Worm (Caenorhabditis elegans) whole organism, L2 larva: ENCODE data around the gene Y55F3BR.1.

ENCODE experiments used
- C34F6.9 ChIP-seq: fragments of 150-350 bp; optimal IDR thresholded peaks from 2 replicates; lab custom pipeline; 2014; ENCODE audit warnings: missing biosample characterization, missing genetic modification characterization
- F13H6.1 ChIP-seq: sonication (generic microtip); optimal IDR thresholded peaks from 2 replicates; lab custom pipeline; 2016; ENCODE audit warnings: missing genetic modification characterization, missing compliant biosample characterization
- ZK546.5 ChIP-seq: sonication (generic microtip); optimal IDR thresholded peaks from 2 replicates; lab custom pipeline; 2017; ENCODE audit warnings: missing biosample characterization, missing genetic modification characterization
- alr-1 ChIP-seq: fragments of 150-350 bp; optimal IDR thresholded peaks from 2 replicates; lab custom pipeline; 2014; ENCODE audit warnings: missing biosample characterization, missing genetic modification characterization
- aly-2 ChIP-seq: fragments of 150-350 bp; optimal IDR thresholded peaks from 2 replicates; lab custom pipeline; 2014; ENCODE audit warnings: missing biosample characterization, missing genetic modification characterization
- ama-1 ChIP-seq: fragments of 150-350 bp; optimal IDR thresholded peaks from 2 replicates; lab custom pipeline; 2018; ENCODE audit warnings: inconsistent platforms
- blmp-1 ChIP-seq: sonication (generic microtip); optimal IDR thresholded peaks from 2 replicates; lab custom pipeline; 2017; ENCODE audit warnings: missing genetic modification characterization, mild to moderate bottlenecking, missing compliant biosample characterization, antibody characterized with exemption, moderate library complexity; ENCODE audit not compliant: insufficient read depth
- ceh-16 ChIP-seq: fragments of 150-350 bp; optimal IDR thresholded peaks from 2 replicates; lab custom pipeline; 2014; ENCODE audit warnings: missing biosample characterization, missing genetic modification characterization
- ceh-82 ChIP-seq: fragments of 150-350 bp; optimal IDR thresholded peaks from 2 replicates; lab custom pipeline; 2014; ENCODE audit warnings: missing biosample characterization, missing genetic modification characterization
- crh-2 ChIP-seq: sonication (generic microtip); optimal IDR thresholded peaks from 2 replicates; lab custom pipeline; 2017; ENCODE audit warnings: missing biosample characterization, missing genetic modification characterization
- dmd-4 ChIP-seq: sonication (generic microtip); optimal IDR thresholded peaks from 2 replicates; lab custom pipeline; 2017; ENCODE audit warnings: missing biosample characterization, missing genetic modification characterization
- elt-1 ChIP-seq: fragments of 150-350 bp; optimal IDR thresholded peaks from 2 replicates; lab custom pipeline; 2014; ENCODE audit warnings: missing biosample characterization, missing genetic modification characterization
- lin-13 ChIP-seq: fragments of 150-350 bp; optimal IDR thresholded peaks from 2 replicates; lab custom pipeline; 2014; ENCODE audit warnings: missing biosample characterization, missing genetic modification reagents, missing genetic modification characterization
- lin-39 ChIP-seq: fragments of 150-350 bp; optimal IDR thresholded peaks from 2 replicates; lab custom pipeline; 2014; ENCODE audit warnings: missing biosample characterization, missing genetic modification reagents, missing genetic modification characterization
- lsy-2 ChIP-seq, 2 experiments: fragments of 150-350 bp in 1 of 2; sonication (generic microtip) in 1 of 2; optimal IDR thresholded peaks; 2 replicates each; lab custom pipeline; 2014 to 2017; ENCODE audit warnings: missing biosample characterization in 2 of 2, missing genetic modification characterization in 2 of 2
- mab-5 ChIP-seq: fragments of 150-350 bp; optimal IDR thresholded peaks from 2 replicates; lab custom pipeline; 2014; ENCODE audit warnings: missing biosample characterization, missing genetic modification characterization
- mbf-1 ChIP-seq: sonication (generic microtip); optimal IDR thresholded peaks from 2 replicates; lab custom pipeline; 2017; ENCODE audit warnings: missing biosample characterization, missing genetic modification characterization
- mdl-1 ChIP-seq, 2 experiments: fragments of 150-350 bp in 1 of 2; sonication (generic microtip) in 1 of 2; optimal IDR thresholded peaks; 2 replicates each; lab custom pipeline; 2017; ENCODE audit warnings: missing biosample characterization in 2 of 2, missing genetic modification characterization in 2 of 2
- nhr-11 ChIP-seq: fragments of 150-350 bp; optimal IDR thresholded peaks from 2 replicates; lab custom pipeline; 2014; ENCODE audit warnings: missing biosample characterization, missing genetic modification characterization
- nhr-12 ChIP-seq: fragments of 150-350 bp; optimal IDR thresholded peaks from 2 replicates; lab custom pipeline; 2014; ENCODE audit warnings: missing biosample characterization, missing genetic modification characterization
- nhr-129 ChIP-seq: fragments of 150-350 bp; optimal IDR thresholded peaks from 2 replicates; lab custom pipeline; 2014; ENCODE audit warnings: missing biosample characterization, missing genetic modification characterization
- nhr-21 ChIP-seq: fragments of 150-350 bp; optimal IDR thresholded peaks from 2 replicates; lab custom pipeline; 2014; ENCODE audit warnings: missing biosample characterization, missing genetic modification characterization
- nhr-23 ChIP-seq: fragments of 150-350 bp; optimal IDR thresholded peaks from 2 replicates; lab custom pipeline; 2014; ENCODE audit warnings: missing biosample characterization, missing genetic modification reagents, missing genetic modification characterization
- nhr-237 ChIP-seq: fragments of 150-350 bp; optimal IDR thresholded peaks from 2 replicates; lab custom pipeline; 2014; ENCODE audit warnings: missing biosample characterization, missing genetic modification characterization
- nhr-25 ChIP-seq: fragments of 150-350 bp; sonication (generic microtip); optimal IDR thresholded peaks from 3 replicates; lab custom pipeline; 2014; ENCODE audit warnings: missing biosample characterization, missing genetic modification characterization
- nhr-6 ChIP-seq: fragments of 150-350 bp; optimal IDR thresholded peaks from 2 replicates; lab custom pipeline; 2014; ENCODE audit warnings: missing biosample characterization, missing genetic modification characterization
- peb-1 ChIP-seq: fragments of 150-350 bp; optimal IDR thresholded peaks from 2 replicates; lab custom pipeline; 2014; ENCODE audit warnings: missing biosample characterization, missing genetic modification characterization
- sem-4 ChIP-seq: fragments of 150-350 bp; optimal IDR thresholded peaks from 2 replicates; lab custom pipeline; 2014; ENCODE audit warnings: missing biosample characterization, missing genetic modification reagents, missing genetic modification characterization
- sma-3 ChIP-seq: sonication (generic microtip); optimal IDR thresholded peaks from 2 replicates; lab custom pipeline; 2016; ENCODE audit warnings: missing genetic modification reagents, missing genetic modification characterization, missing compliant biosample characterization
- sma-9 ChIP-seq, 2 experiments: fragments of 150-350 bp in 1 of 2; sonication (generic microtip) in 1 of 2; optimal IDR thresholded peaks; 2 replicates each; lab custom pipeline; 2014 to 2016; ENCODE audit warnings: missing genetic modification characterization in 2 of 2, mild to moderate bottlenecking in 1 of 2, missing biosample characterization in 1 of 2, missing compliant biosample characterization in 1 of 2, missing genetic modification reagents in 1 of 2, moderate library complexity in 1 of 2
- unc-39 ChIP-seq: fragments of 150-350 bp; optimal IDR thresholded peaks from 2 replicates; lab custom pipeline; 2014; ENCODE audit warnings: missing biosample characterization, missing genetic modification characterization
- unc-55 ChIP-seq: fragments of 150-350 bp; sonication (generic microtip); optimal IDR thresholded peaks from 3 replicates; lab custom pipeline; 2014; ENCODE audit warnings: missing biosample characterization, missing genetic modification reagents, missing genetic modification characterization
- unc-62 ChIP-seq: fragments of 150-350 bp; optimal IDR thresholded peaks from 2 replicates; lab custom pipeline; 2014; ENCODE audit warnings: missing biosample characterization, missing genetic modification reagents, missing genetic modification characterization
- zag-1 ChIP-seq: fragments of 150-350 bp; optimal IDR thresholded peaks from 2 replicates; lab custom pipeline; 2014; ENCODE audit warnings: missing biosample characterization, missing genetic modification characterization
- ztf-11 ChIP-seq: sonication (generic microtip); optimal IDR thresholded peaks from 2 replicates; lab custom pipeline; 2017; ENCODE audit warnings: missing biosample characterization, missing genetic modification characterization
- ztf-4 ChIP-seq: fragments of 150-350 bp; optimal IDR thresholded peaks from 2 replicates; lab custom pipeline; 2014; ENCODE audit warnings: missing biosample characterization, missing genetic modification characterization

Gene Y55F3BR.1

ce11 chrIV:866828-867270, 7.7 kb upstream of the Y55F3BR.1 start (continued):
- TF ChIP-seq sma-3 (GFP tag; lab: Kevin White, UChicago) (peak; percentile 89), nhr-23 (tag; lab: Kevin White, UChicago) (no peak), ztf-11 (tag; lab: Kevin White, UChicago) (no peak), sma-9 (GFP tag; optimal IDR thresholded peaks at IDR 0.05; lab: Kevin White, UChicago) (peak; percentile 64), sma-9 (tag; optimal IDR thresholded peaks at IDR 0.05; lab: Kevin White, UChicago) (no peak), unc-55 (GFP tag; lab: Kevin White, UChicago) (peak; percentile 58), nhr-21 (tag; lab: Kevin White, UChicago) (peak; percentile 80), lin-13 (GFP tag; lab: Kevin White, UChicago) (peak; percentile 73), nhr-129 (tag; lab: Kevin White, UChicago) (peak; percentile 81), ama-1 (lab: Kevin White, UChicago) (peak; percentile 96), mbf-1 (tag; lab: Kevin White, UChicago) (no peak), nhr-12 (no peak), lsy-2 (tag; optimal IDR thresholded peaks at IDR 0.05; lab: Kevin White, UChicago) (peak; percentile 74 to 76), sem-4 (no peak), nhr-11 (tag; lab: Kevin White, UChicago) (no peak), mab-5 (no peak), C34F6.9 (peak; percentile 35), ceh-82 (tag; lab: Kevin White, UChicago) (no peak), peb-1 (tag; lab: Kevin White, UChicago) (peak; percentile 8), unc-62 (GFP tag; lab: Kevin White, UChicago) (no peak), ceh-16 (no peak)

ce11 chrIV:868723-869122, 5.9 kb upstream of the Y55F3BR.1 start:
- TF ChIP-seq ceh-82 (tag; lab: Kevin White, UChicago) (no peak), dmd-4 (tag; lab: Kevin White, UChicago) (no peak), sem-4 (no peak), ztf-4 (tag; lab: Kevin White, UChicago) (no peak), alr-1 (tag; lab: Kevin White, UChicago) (no peak), mdl-1 (tag; optimal IDR thresholded peaks at IDR 0.05; lab: Kevin White, UChicago) (no peak), blmp-1 (tag; lab: Kevin White, UChicago) (no peak), lin-39 (no peak), nhr-11 (tag; lab: Kevin White, UChicago) (no peak), ZK546.5 (no peak), unc-39 (tag; lab: Kevin White, UChicago) (no peak), sma-3 (GFP tag; lab: Kevin White, UChicago) (no peak), nhr-23 (tag; lab: Kevin White, UChicago) (no peak)

ce11 chrIV:873174-873788, 1.3 kb upstream of the Y55F3BR.1 start:
- TF ChIP-seq crh-2 (tag; lab: Kevin White, UChicago) (no peak), nhr-21 (tag; lab: Kevin White, UChicago) (no peak), unc-55 (GFP tag; lab: Kevin White, UChicago) (no peak), mab-5 (no peak), sem-4 (no peak), blmp-1 (tag; lab: Kevin White, UChicago) (no peak), dmd-4 (tag; lab: Kevin White, UChicago) (no peak), elt-1 (tag; lab: Kevin White, UChicago) (no peak), nhr-6 (tag; lab: Kevin White, UChicago) (no peak)

ce11 chrIV:878634-879033, 4.0 kb downstream of the Y55F3BR.1 start:
- TF ChIP-seq ceh-82 (tag; lab: Kevin White, UChicago) (no peak), sem-4 (no peak), mbf-1 (tag; lab: Kevin White, UChicago) (no peak), unc-62 (GFP tag; lab: Kevin White, UChicago) (no peak), lin-13 (GFP tag; lab: Kevin White, UChicago) (no peak), lin-39 (no peak), aly-2 (tag; lab: Kevin White, UChicago) (no peak), sma-3 (GFP tag; lab: Kevin White, UChicago) (no peak), mab-5 (no peak), nhr-25 (tag; lab: Kevin White, UChicago) (no peak), F13H6.1 (tag; lab: Kevin White, UChicago) (no peak), unc-39 (tag; lab: Kevin White, UChicago) (no peak), ceh-16 (no peak), unc-55 (GFP tag; lab: Kevin White, UChicago) (no peak), lsy-2 (tag; optimal IDR thresholded peaks at IDR 0.05; lab: Kevin White, UChicago) (no peak), nhr-23 (tag; lab: Kevin White, UChicago) (no peak), ztf-4 (tag; lab: Kevin White, UChicago) (no peak), nhr-237 (tag; lab: Kevin White, UChicago) (no peak), zag-1 (tag; lab: Kevin White, UChicago) (no peak), mdl-1 (tag; optimal IDR thresholded peaks at IDR 0.05; lab: Kevin White, UChicago) (no peak)
